Worm (Caenorhabditis elegans) whole organism, mixed stage, embryonic: Measurements from ENCODE around the gene skn-1.

Source experiments
- M03D4.4 ChIP-seq: sonication (generic microtip); optimal IDR thresholded peaks from 2 replicates; lab custom pipeline; 2017; ENCODE audit warnings: mild to moderate bottlenecking, missing genetic modification characterization, missing compliant biosample characterization
- elt-1 ChIP-seq: sonication (generic microtip); optimal IDR thresholded peaks from 2 replicates; lab custom pipeline; 2017; ENCODE audit warnings: missing genetic modification characterization, mild to moderate bottlenecking, missing compliant biosample characterization, antibody characterized with exemption, moderate library complexity, borderline replicate concordance; ENCODE audit not compliant: insufficient read depth
- lsy-2 ChIP-seq: fragments of 150-350 bp; optimal IDR thresholded peaks from 2 replicates; lab custom pipeline; 2014; ENCODE audit warnings: missing biosample characterization, missing genetic modification characterization
- mep-1 ChIP-seq: fragments of 150-350 bp; optimal IDR thresholded peaks from 2 replicates; lab custom pipeline; 2017; ENCODE audit warnings: missing biosample characterization, missing genetic modification reagents, missing genetic modification characterization, inconsistent platforms
- mls-2 ChIP-seq: sonication (generic microtip); optimal IDR thresholded peaks from 2 replicates; lab custom pipeline; 2016; ENCODE audit warnings: mild to moderate bottlenecking, missing genetic modification characterization, moderate library complexity, missing compliant biosample characterization
- nhr-28 ChIP-seq: fragments of 150-350 bp; optimal IDR thresholded peaks from 2 replicates; lab custom pipeline; 2014; ENCODE audit warnings: missing biosample characterization, missing genetic modification characterization
- pha-4 ChIP-seq: fragments of 150-350 bp; optimal IDR thresholded peaks from 2 replicates; lab custom pipeline; 2018; ENCODE audit warnings: missing biosample characterization, missing genetic modification reagents, missing genetic modification characterization
- snpc-4 ChIP-seq: fragments of 150-350 bp; optimal IDR thresholded peaks from 2 replicates; lab custom pipeline; 2014; ENCODE audit warnings: missing biosample characterization, missing genetic modification characterization
- unc-62 ChIP-seq: fragments of 150-350 bp; optimal IDR thresholded peaks from 2 replicates; lab custom pipeline; 2014; ENCODE audit warnings: missing biosample characterization, missing genetic modification reagents, missing genetic modification characterization
- ztf-11 ChIP-seq: fragments of 150-350 bp; optimal IDR thresholded peaks from 2 replicates; lab custom pipeline; 2014; ENCODE audit warnings: missing biosample characterization, missing genetic modification characterization

DNA sequence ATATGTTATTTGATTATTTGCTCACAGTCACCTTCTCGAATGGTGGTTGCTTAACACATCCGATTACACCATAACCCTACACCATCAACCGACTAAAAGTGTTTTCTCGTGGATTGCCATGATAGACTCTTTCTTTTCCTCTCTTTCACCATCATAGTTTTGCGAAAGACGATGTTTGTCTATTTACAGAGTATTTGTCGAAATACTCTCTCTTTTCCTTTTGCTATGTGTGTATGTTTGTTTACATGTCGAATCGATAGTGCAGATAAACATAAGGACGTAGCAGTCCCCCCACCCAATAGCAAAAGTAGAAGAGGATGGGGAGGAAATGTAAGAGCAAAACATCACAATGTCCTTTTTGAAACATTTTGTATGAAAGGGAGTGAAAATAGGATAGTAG lies 56.9 kb downstream of the skn-1 start:
- no peak for TF ChIP-seq elt-1
- TF ChIP-seq lsy-2 (tag; lab: Kevin White, UChicago) = no peak
- no peak for TF ChIP-seq mls-2 (tag; lab: Kevin White, UChicago)
- no peak for TF ChIP-seq snpc-4 (tag; lab: Kevin White, UChicago)
- no peak for TF ChIP-seq unc-62 (GFP tag; lab: Kevin White, UChicago)
- TF ChIP-seq M03D4.4 (tag; lab: Kevin White, UChicago) = no peak
- TF ChIP-seq mep-1 (tag; lab: Kevin White, UChicago) = no peak
- TF ChIP-seq pha-4 (tag; lab: Kevin White, UChicago) = peak; percentile 87
- TF ChIP-seq ztf-11 (tag; lab: Kevin White, UChicago) = no peak
- no peak for TF ChIP-seq nhr-28 (tag; lab: Kevin White, UChicago)
